Fruit fly (Drosophila melanogaster) whole organism, wandering third instar larva: ENCODE results near the gene Psf1.

Source experiments
- Abd-B ChIP-seq: fragments of >200 bp; optimal IDR thresholded peaks from 2 replicates; lab custom pipeline; 2017; ENCODE audit warnings: missing biosample characterization, missing genetic modification characterization
- CG32264 ChIP-seq: fragments of 200-800 bp; sonication (Bioruptor generic); optimal IDR thresholded peaks from 2 replicates; lab custom pipeline; 2016; ENCODE audit warnings: missing biosample characterization, missing genetic modification characterization
- CG9705 ChIP-seq: fragments of 200-800 bp; sonication (Bioruptor generic); optimal IDR thresholded peaks from 2 replicates; lab custom pipeline; 2018; ENCODE audit warnings: missing biosample characterization, mild to moderate bottlenecking, missing genetic modification characterization
- Dfd ChIP-seq: fragments of >200 bp; optimal IDR thresholded peaks from 2 replicates; lab custom pipeline; 2017; ENCODE audit warnings: missing biosample characterization, missing genetic modification characterization
- Dif ChIP-seq: fragments of 200-275, 200-300 bp; sonication (Bioruptor generic); optimal IDR thresholded peaks from 2 replicates; lab custom pipeline; 2018; ENCODE audit warnings: missing biosample characterization, missing genetic modification characterization; ENCODE audit not compliant: partially characterized antibody
- GATAd ChIP-seq: sonication (Bioruptor generic); optimal IDR thresholded peaks from 2 replicates; lab custom pipeline; 2016; ENCODE audit warnings: missing biosample characterization, missing genetic modification characterization
- HLH106 ChIP-seq: fragments of 200-800 bp; optimal IDR thresholded peaks from 3 replicates; lab custom pipeline; 2019; ENCODE audit warnings: missing biosample characterization, mild to moderate bottlenecking, missing genetic modification characterization, moderate library complexity
- Hnf4 ChIP-seq: fragments of 200-800 bp; sonication (Bioruptor generic); optimal IDR thresholded peaks from 2 replicates; lab custom pipeline; 2016; ENCODE audit warnings: missing biosample characterization, mild to moderate bottlenecking, missing genetic modification characterization
- Hr78 ChIP-seq: fragments of >200 bp; optimal IDR thresholded peaks from 2 replicates; lab custom pipeline; 2017; ENCODE audit warnings: missing biosample characterization, missing genetic modification characterization
- Hr83 ChIP-seq: fragments of 200-300 bp; sonication (Bioruptor generic); optimal IDR thresholded peaks from 2 replicates; lab custom pipeline; 2016; ENCODE audit warnings: missing biosample characterization, mild to moderate bottlenecking, missing genetic modification characterization, moderate library complexity; ENCODE audit not compliant: poor library complexity, severe bottlenecking
- Jra ChIP-seq: sonication (Bioruptor generic); optimal IDR thresholded peaks from 2 replicates; lab custom pipeline; 2016; ENCODE audit warnings: missing biosample characterization, missing genetic modification characterization
- Myc ChIP-seq: fragments of >200 bp; optimal IDR thresholded peaks from 2 replicates; lab custom pipeline; 2017
- N ChIP-seq: fragments of >200 bp; optimal IDR thresholded peaks from 2 replicates; lab custom pipeline; 2018; ENCODE audit warnings: missing biosample characterization, missing external identifiers, missing genetic modification characterization
- OdsH ChIP-seq: fragments of 200-800 bp; sonication (Bioruptor generic); optimal IDR thresholded peaks from 2 replicates; lab custom pipeline; 2016; ENCODE audit warnings: missing biosample characterization, mild to moderate bottlenecking, missing genetic modification characterization
- Rel ChIP-seq, 2 experiments: fragments of 200-800 bp; sonication (Bioruptor generic) in 1 of 2; optimal IDR thresholded peaks; 2 replicates in 1 of 2; 3 replicates in 1 of 2; lab custom pipeline; 2016 to 2019; ENCODE audit warnings: mild to moderate bottlenecking in 2 of 2, missing biosample characterization in 2 of 2, missing genetic modification characterization in 2 of 2, moderate library complexity in 1 of 2
- Sp1 ChIP-seq: fragments of 200-800 bp; sonication (Bioruptor generic); optimal IDR thresholded peaks from 3 replicates; lab custom pipeline; 2019; ENCODE audit warnings: missing biosample characterization, mild to moderate bottlenecking, missing genetic modification characterization, moderate library complexity
- Vsx2 ChIP-seq: fragments of 200-300, 225-300 bp; sonication (Bioruptor generic); optimal IDR thresholded peaks from 2 replicates; lab custom pipeline; 2018; ENCODE audit warnings: missing biosample characterization, missing genetic modification characterization; ENCODE audit not compliant: partially characterized antibody
- br ChIP-seq: fragments of 200-800 bp; sonication (Bioruptor generic); optimal IDR thresholded peaks from 2 replicates; lab custom pipeline; 2016; ENCODE audit warnings: missing biosample characterization, missing genetic modification characterization
- brk ChIP-seq: fragments of 200-800 bp; sonication (Bioruptor generic); optimal IDR thresholded peaks from 2 replicates; lab custom pipeline; 2016; ENCODE audit warnings: missing biosample characterization, mild to moderate bottlenecking, missing genetic modification characterization
- dl ChIP-seq, 2 experiments: fragments of 175-275, 200-275 bp in 1 of 2; fragments of 200-275 bp in 1 of 2; sonication (Bioruptor generic); optimal IDR thresholded peaks; lab custom pipeline; 2018; ENCODE audit warnings: mild to moderate bottlenecking in 2 of 2, missing biosample characterization in 2 of 2, missing genetic modification characterization in 2 of 2, moderate library complexity in 2 of 2; ENCODE audit not compliant: partially characterized antibody in 2 of 2, insufficient read depth in 1 of 2
- dmrt93B ChIP-seq: fragments of 200-800 bp; sonication (Bioruptor generic); optimal IDR thresholded peaks from 2 replicates; lab custom pipeline; 2018; ENCODE audit warnings: missing biosample characterization, mild to moderate bottlenecking, missing genetic modification characterization
- dsf ChIP-seq: sonication (Bioruptor generic); optimal IDR thresholded peaks from 2 replicates; lab custom pipeline; 2016; ENCODE audit warnings: missing biosample characterization, missing genetic modification characterization, borderline replicate concordance
- ey ChIP-seq: fragments of 200-800 bp; sonication (Bioruptor generic); optimal IDR thresholded peaks from 2 replicates; lab custom pipeline; 2016; ENCODE audit warnings: missing biosample characterization, missing genetic modification characterization
- foxo ChIP-seq, 2 experiments: fragments of 200-800 bp; sonication (Bioruptor generic); optimal IDR thresholded peaks; 2 replicates in 1 of 2; 3 replicates in 1 of 2; lab custom pipeline; 2016 to 2017; ENCODE audit warnings: missing biosample characterization in 2 of 2, missing genetic modification characterization in 2 of 2
- h ChIP-seq: fragments of 200-800 bp; sonication (Bioruptor generic); optimal IDR thresholded peaks from 3 replicates; lab custom pipeline; 2016; ENCODE audit warnings: missing biosample characterization, mild to moderate bottlenecking, missing genetic modification characterization
- jim ChIP-seq: fragments of 175-275, 200-325 bp; sonication (Bioruptor generic); optimal IDR thresholded peaks from 2 replicates; lab custom pipeline; 2016; ENCODE audit warnings: missing biosample characterization, mild to moderate bottlenecking, missing genetic modification characterization
- pan ChIP-seq: fragments of >200 bp; optimal IDR thresholded peaks from 2 replicates; lab custom pipeline; 2017
- psq ChIP-seq: fragments of 200-800 bp; sonication (Bioruptor generic); optimal IDR thresholded peaks from 3 replicates; lab custom pipeline; 2017; ENCODE audit warnings: missing biosample characterization, mild to moderate bottlenecking, missing genetic modification characterization, moderate library complexity
- rgr ChIP-seq: fragments of 200-800 bp; sonication (Bioruptor generic); optimal IDR thresholded peaks from 3 replicates; lab custom pipeline; 2016; ENCODE audit warnings: missing biosample characterization, mild to moderate bottlenecking, missing genetic modification characterization
- sage ChIP-seq: fragments of 200-800 bp; sonication (Bioruptor generic); optimal IDR thresholded peaks from 2 replicates; lab custom pipeline; 2016; ENCODE audit warnings: missing biosample characterization, mild to moderate bottlenecking, missing genetic modification characterization
- sv ChIP-seq: fragments of 200-800 bp; sonication (Bioruptor generic); optimal IDR thresholded peaks from 3 replicates; lab custom pipeline; 2016; ENCODE audit warnings: missing biosample characterization, missing genetic modification characterization
- tai ChIP-seq: sonication (Bioruptor generic); optimal IDR thresholded peaks from 2 replicates; lab custom pipeline; 2016; ENCODE audit warnings: missing biosample characterization, missing genetic modification characterization
- woc ChIP-seq: sonication (Bioruptor generic); optimal IDR thresholded peaks from 2 replicates; lab custom pipeline; 2016; ENCODE audit warnings: missing biosample characterization, mild to moderate bottlenecking, missing genetic modification characterization

Psf1 gene

dm6 chr3L:1279685-1280084, 32.2 kb upstream of the Psf1 start:
- TF ChIP-seq HLH106 (tag; lab: Kevin White, UChicago) (no peak), brk (GFP tag; lab: Kevin White, UChicago) (no peak), psq (GFP tag; lab: Kevin White, UChicago) (no peak), ey (GFP tag; lab: Kevin White, UChicago) (peak; percentile 18), Hnf4 (GFP tag; lab: Kevin White, UChicago) (no peak)

DNA sequence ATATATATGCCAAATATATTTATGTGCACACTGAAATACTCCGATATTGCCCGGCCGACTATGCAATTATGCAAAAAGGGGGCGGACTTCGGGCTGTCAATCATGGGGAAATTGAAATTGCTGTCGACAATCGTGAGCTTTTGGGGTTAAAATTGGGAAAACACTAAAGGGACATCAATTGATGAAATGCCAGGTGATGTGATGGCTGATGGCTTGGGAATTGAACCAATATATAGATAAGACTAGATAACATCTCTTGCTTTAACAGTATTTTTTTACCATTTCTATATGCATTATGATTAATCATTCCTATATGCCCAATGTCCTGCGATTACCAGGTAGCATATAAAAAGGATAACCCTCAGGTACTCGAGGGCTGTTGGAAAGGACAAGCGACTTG, 30.5 kb upstream of the Psf1 start:
- TF ChIP-seq HLH106 (tag; lab: Kevin White, UChicago) = no peak
- TF ChIP-seq foxo (GFP tag; optimal IDR thresholded peaks at IDR 0.05; lab: Kevin White, UChicago) = no peak
- TF ChIP-seq Dif (GFP tag; lab: Kevin White, UChicago) = no peak
- no peak for TF ChIP-seq pan (lab: Kevin White, UChicago)
- no peak for TF ChIP-seq ey (GFP tag; lab: Kevin White, UChicago)
- TF ChIP-seq CG9705 (GFP tag; lab: Kevin White, UChicago) = no peak
- no peak for TF ChIP-seq jim (GFP tag; lab: Kevin White, UChicago)
- TF ChIP-seq br (GFP tag; lab: Kevin White, UChicago) = no peak

DNA sequence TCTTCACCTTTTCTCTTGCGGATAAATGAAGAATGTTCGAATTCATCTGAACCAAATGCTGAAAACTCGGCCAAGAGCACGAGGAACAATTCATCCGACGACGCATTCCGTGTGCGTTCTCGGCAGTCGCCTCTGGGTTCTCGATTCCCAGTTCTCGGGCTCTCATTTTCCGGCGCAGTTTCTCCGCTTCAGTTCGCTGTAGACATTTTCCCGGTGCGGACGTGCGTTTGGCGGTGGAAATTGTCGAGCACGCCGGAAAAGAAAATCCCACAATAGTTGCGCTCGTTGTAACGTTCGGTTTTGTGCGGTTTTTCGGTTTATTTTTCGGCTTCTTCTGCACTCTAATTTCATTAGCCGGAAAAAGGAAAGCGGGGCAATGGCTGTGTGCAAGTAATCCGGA, 28.3 kb upstream of the Psf1 start, which contains the start of gene CG32333:
CG32333 (plus strand) TSS at position 190 of the 400 bp plus-strand sequence.
- TF ChIP-seq tai (no peak), dmrt93B (GFP tag; lab: Kevin White, UChicago) (no peak), Sp1 (GFP tag; lab: Kevin White, UChicago) (no peak), CG32264 (GFP tag; lab: Kevin White, UChicago) (no peak), Jra (GFP tag; lab: Kevin White, UChicago) (no peak), Dfd (GFP tag; lab: Kevin White, UChicago) (no peak), Myc (lab: Kevin White, UChicago) (no peak), ey (GFP tag; lab: Kevin White, UChicago) (no peak), psq (GFP tag; lab: Kevin White, UChicago) (no peak), pan (lab: Kevin White, UChicago) (no peak), Vsx2 (no peak), GATAd (GFP tag; lab: Kevin White, UChicago) (no peak)

DNA sequence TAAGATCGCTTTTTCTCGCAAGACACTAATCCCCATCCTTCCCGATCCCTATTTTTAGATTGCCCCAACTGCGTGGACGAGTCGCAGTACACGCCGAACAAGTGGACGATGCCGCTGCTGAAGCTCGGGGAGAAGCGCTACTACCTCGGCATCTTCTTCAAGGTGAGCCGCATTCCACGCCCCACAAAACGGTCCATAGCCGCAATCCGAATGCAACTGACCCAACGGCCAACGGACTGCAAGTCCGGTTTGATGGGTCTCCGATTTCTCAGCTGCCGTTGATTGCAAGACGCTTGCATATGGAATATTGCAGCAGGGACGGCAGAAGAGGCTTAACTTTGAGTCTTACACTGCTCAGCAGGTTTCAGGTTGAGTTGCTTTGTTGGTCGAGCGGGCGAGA, 21.5 kb upstream of the Psf1 start:
- TF ChIP-seq Dif (GFP tag; lab: Kevin White, UChicago) (peak; percentile 31), CG32264 (GFP tag; lab: Kevin White, UChicago) (no peak)
- TF ChIP-seq, all 38 proteins: peak for 1

- TF ChIP-seq Hr78 (GFP tag; lab: Kevin White, UChicago) (no peak), Jra (GFP tag; lab: Kevin White, UChicago) (no peak), Vsx2 (peak; percentile 34), Dif (GFP tag; lab: Kevin White, UChicago) (peak; percentile 68), Hr83 (no peak), Rel (GFP tag; optimal IDR thresholded peaks at IDR 0.05; lab: Kevin White, UChicago) (no peak), Rel (tag; optimal IDR thresholded peaks at IDR 0.05; lab: Kevin White, UChicago) (peak; percentile 52), foxo (GFP tag; optimal IDR thresholded peaks at IDR 0.05; lab: Kevin White, UChicago) (no peak), CG9705 (GFP tag; lab: Kevin White, UChicago) (no peak), GATAd (GFP tag; lab: Kevin White, UChicago) (no peak), dl (GFP tag; optimal IDR thresholded peaks at IDR 0.05; lab: Kevin White, UChicago; ENCODE audit: insufficient read depth in 1 of 2, partially characterized antibody in 2 of 2) (peak in 1 of 2 experiments; percentile 45), sage (no peak), Abd-B (GFP tag; lab: Kevin White, UChicago) (no peak), Myc (lab: Kevin White, UChicago) (no peak), OdsH (GFP tag; lab: Kevin White, UChicago) (no peak), HLH106 (tag; lab: Kevin White, UChicago) (no peak)
These were observed 18.0 kb upstream of the Psf1 start for dm6 chr3L:1265423-1266002.

DNA sequence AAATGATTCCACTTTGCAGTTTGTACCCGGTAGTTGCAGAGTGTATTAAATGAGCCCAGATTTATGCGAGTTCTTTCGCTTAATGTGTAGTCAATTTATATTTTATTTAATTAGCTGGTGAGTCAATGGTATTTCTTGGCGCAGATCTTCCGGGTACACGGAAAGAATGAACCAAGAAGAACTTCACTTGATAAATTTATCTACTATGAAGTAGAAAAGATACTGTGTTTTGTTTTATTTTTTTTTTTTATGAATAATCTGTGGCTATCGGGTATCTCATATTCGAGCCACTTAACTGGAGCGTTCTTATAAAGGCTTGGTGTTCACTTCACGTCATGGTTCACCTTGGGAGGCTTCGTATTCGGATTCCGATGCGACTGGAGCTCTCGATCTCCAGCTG, 17.5 kb upstream of the Psf1 start:
- TF ChIP-seq ey (GFP tag; lab: Kevin White, UChicago) (peak; percentile 34), HLH106 (tag; lab: Kevin White, UChicago) (no peak), foxo (GFP tag; optimal IDR thresholded peaks at IDR 0.05; lab: Kevin White, UChicago) (peak in 1 of 2 experiments; percentile 43), Hnf4 (GFP tag; lab: Kevin White, UChicago) (peak; percentile 2), CG32264 (GFP tag; lab: Kevin White, UChicago) (no peak), tai (no peak), dl (GFP tag; optimal IDR thresholded peaks at IDR 0.05; lab: Kevin White, UChicago; ENCODE audit: insufficient read depth in 1 of 2, partially characterized antibody in 2 of 2) (no peak), N (no peak), dmrt93B (GFP tag; lab: Kevin White, UChicago) (peak; percentile 12), Dif (GFP tag; lab: Kevin White, UChicago) (no peak), Jra (GFP tag; lab: Kevin White, UChicago) (no peak), sv (GFP tag; lab: Kevin White, UChicago) (no peak), woc (GFP tag; lab: Kevin White, UChicago) (peak; percentile 71), OdsH (GFP tag; lab: Kevin White, UChicago) (peak; percentile 38), br (GFP tag; lab: Kevin White, UChicago) (peak; percentile 42), pan (lab: Kevin White, UChicago) (peak; percentile 25), rgr (peak; percentile 23), CG9705 (GFP tag; lab: Kevin White, UChicago) (no peak), jim (GFP tag; lab: Kevin White, UChicago) (no peak), dsf (GFP tag; lab: Kevin White, UChicago) (no peak), brk (GFP tag; lab: Kevin White, UChicago) (no peak), Myc (lab: Kevin White, UChicago) (no peak), Vsx2 (no peak), psq (GFP tag; lab: Kevin White, UChicago) (no peak), h (GFP tag; lab: Kevin White, UChicago) (peak; percentile 71)
